Fruit fly (Drosophila melanogaster): ENCODE data around the gene CG17726.

Gene CG17726

DNA sequence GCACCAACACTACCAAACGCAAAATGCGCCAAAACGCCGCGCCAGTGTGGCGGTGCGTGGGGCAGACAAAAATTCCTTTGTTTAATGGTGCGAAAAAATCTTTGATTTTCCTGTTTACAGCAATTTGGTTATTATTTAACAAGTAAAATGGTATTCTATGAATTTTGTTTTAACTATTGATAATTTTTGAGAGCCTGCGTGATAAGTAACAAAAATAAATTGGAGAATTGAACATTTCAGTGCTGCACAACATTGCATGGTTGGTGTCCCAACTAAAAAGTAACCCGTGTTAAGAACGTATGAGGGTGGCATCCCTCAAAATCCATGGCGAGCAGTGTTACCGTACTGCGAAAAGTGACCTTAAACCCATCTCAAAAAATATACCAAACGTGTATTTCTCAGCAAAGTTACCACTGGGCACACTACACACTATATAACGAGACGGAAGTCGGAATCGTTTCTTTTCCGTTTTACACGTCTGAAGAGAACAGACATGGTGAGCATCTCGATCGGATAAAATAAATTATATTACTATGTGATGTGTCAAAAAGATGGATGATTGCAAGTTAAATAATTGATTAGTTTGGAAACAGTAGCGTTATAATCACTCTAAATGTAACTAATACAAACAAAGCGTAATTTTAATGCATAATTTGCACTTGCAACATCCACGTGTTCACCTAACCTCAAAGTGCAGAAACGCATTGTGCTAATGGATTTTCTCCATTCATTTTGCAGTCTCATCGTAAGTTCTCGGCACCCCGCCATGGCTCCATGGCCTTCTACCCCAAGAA lies 4.9 kb upstream of the CG17726 start, which contains the start of the genes CG6693 and RpL3 (continued):
- TF ChIP-seq CG11504 (tag; optimal IDR thresholded peaks at IDR 0.05) (peak; percentile 67), CG5953 (GFP tag; IDR thresholded peaks at IDR 0.05) (peak; percentile 76), ems (GFP tag; optimal IDR thresholded peaks at IDR 0.05) (peak; percentile 46), cwo (GFP tag; optimal IDR thresholded peaks at IDR 0.05) (peak; percentile 61), CG9876 (GFP tag; optimal IDR thresholded peaks at IDR 0.05) (peak; percentile 71), D (optimal IDR thresholded peaks at IDR 0.05) (no peak), D (GFP tag; optimal IDR thresholded peaks at IDR 0.05) (peak; percentile 44), salm (tag; optimal IDR thresholded peaks at IDR 0.05) (peak; percentile 71), CG1024 (GFP tag; IDR thresholded peaks at IDR 0.05) (peak; percentile 65), fd102C (GFP tag; optimal IDR thresholded peaks at IDR 0.05) (peak; percentile 74), gem (tag; optimal IDR thresholded peaks at IDR 0.05) (peak; percentile 53), CG16815 (GFP tag; optimal IDR thresholded peaks at IDR 0.05) (no peak), btn (GFP tag; optimal IDR thresholded peaks at IDR 0.05) (peak; percentile 47), Adf1 (GFP tag; IDR thresholded peaks at IDR 0.05) (peak; percentile 53; the same call in 1 of the 2 replicates), CG10321 (GFP tag; IDR thresholded peaks at IDR 0.05) (peak; percentile 54; the same call in 1 of the 2 replicates), CG18262 (tag; optimal IDR thresholded peaks at IDR 0.05) (peak; percentile 69), CG8944 (GFP tag; optimal IDR thresholded peaks at IDR 0.05) (peak; percentile 4), so (GFP tag; IDR thresholded peaks at IDR 0.05) (peak; percentile 78; the same call in 2 of the 3 replicates), nerfin-1 (tag; optimal IDR thresholded peaks at IDR 0.05) (peak; percentile 71), B-H2 (GFP tag; optimal IDR thresholded peaks at IDR 0.05) (peak; percentile 89), CG14050 (GFP tag; IDR thresholded peaks at IDR 0.05) (peak; percentile 40; the same call in 2 of the 3 replicates), Med (GFP tag) (peak; percentile 98), CG15269 (tag; optimal IDR thresholded peaks at IDR 0.05) (peak; percentile 82), gce (GFP tag; IDR thresholded peaks at IDR 0.05) (peak; percentile 84), CG12155 (GFP tag; optimal IDR thresholded peaks at IDR 0.05) (peak; percentile 19), CG6791 (GFP tag; IDR thresholded peaks at IDR 0.05; ENCODE audit: partially characterized antibody) (no peak; the same call in 2 of the 3 replicates), CG33213 (GFP tag; optimal IDR thresholded peaks at IDR 0.05) (peak; percentile 87), gro (GFP tag; optimal IDR thresholded peaks at IDR 0.05) (peak; percentile 87), CG30403 (GFP tag; optimal IDR thresholded peaks at IDR 0.05) (peak; percentile 55), Sry-β (GFP tag; optimal IDR thresholded peaks at IDR 0.05) (peak; percentile 45), Six4 (GFP tag; optimal IDR thresholded peaks at IDR 0.05) (peak; percentile 27), CTCF (GFP tag; optimal IDR thresholded peaks at IDR 0.05) (peak; percentile 64), CG4707 (GFP tag; optimal IDR thresholded peaks at IDR 0.05) (peak; percentile 90), zen2 (GFP tag; IDR thresholded peaks at IDR 0.05; ENCODE audit: partially characterized antibody) (no peak), tgo (GFP tag; IDR thresholded peaks at IDR 0.05) (peak; percentile 22; the same call in 1 of the 3 replicates), Ada2b (GFP tag; IDR thresholded peaks at IDR 0.05) (no peak), CG11247 (GFP tag; IDR thresholded peaks at IDR 0.05) (peak; percentile 73), CG18476 (GFP tag; optimal IDR thresholded peaks at IDR 0.05) (peak; percentile 22), ATbp (GFP tag; optimal IDR thresholded peaks at IDR 0.05) (peak; percentile 71), nau (GFP tag; optimal IDR thresholded peaks at IDR 0.05) (no peak), CG12942 (GFP tag; optimal IDR thresholded peaks at IDR 0.05) (peak; percentile 19), twi (tag; optimal IDR thresholded peaks at IDR 0.05) (peak; percentile 24), Opbp (GFP tag; IDR thresholded peaks at IDR 0.05; ENCODE audit: partially characterized antibody) (0 out of 3 replicates have a peak, but pooled peaks have one; percentile 33), onecut (GFP tag; IDR thresholded peaks at IDR 0.05) (peak; percentile 84), Hr3 (GFP tag; optimal IDR thresholded peaks at IDR 0.05) (peak; percentile 42), fd96Cb (tag; optimal IDR thresholded peaks at IDR 0.05) (peak; percentile 51), Poxn (GFP tag; IDR thresholded peaks at IDR 0.05) (no peak), Nf-YB (GFP tag; optimal IDR thresholded peaks at IDR 0.05) (peak; percentile 56), CG2202 (tag; optimal IDR thresholded peaks at IDR 0.05) (peak; percentile 70)

Measured in whole organism, embryonic.